Worm (Caenorhabditis elegans): Measurements from ENCODE around the gene plr-1.

The plr-1 gene

ce11 chrIII:11426906-11427305 lies 29.8 kb upstream of the plr-1 start, which contains the start of gene idpc-1:
Gene idpc-1 (plus strand): TSS chrIII:11427206.
- TF ChIP-seq lsy-27 (tag; optimal IDR thresholded peaks at IDR 0.05; ENCODE audit: borderline replicate concordance, insufficient read depth) (no peak), D2030.7 (GFP tag; IDR thresholded peaks at IDR 0.05) (no peak), nhr-80 (tag; optimal IDR thresholded peaks at IDR 0.05) (no peak), pha-4 (tag; optimal IDR thresholded peaks at IDR 0.05) (no peak), athp-1 (tag; optimal IDR thresholded peaks at IDR 0.05) (no peak), attf-3 (GFP tag; conservative IDR thresholded peaks at IDR 0.05) (no peak), hmg-20 (GFP tag; IDR thresholded peaks at IDR 0.05) (no peak), rec-8 (tag; optimal IDR thresholded peaks at IDR 0.05) (no peak), let-526 (GFP tag; IDR thresholded peaks at IDR 0.05) (no peak), nhr-120 (GFP tag; IDR thresholded peaks at IDR 0.05) (no peak), repo-1 (tag; optimal IDR thresholded peaks at IDR 0.05) (no peak), mcd-1 (GFP tag; IDR thresholded peaks at IDR 0.05) (no peak), pbrm-1 (GFP tag; IDR thresholded peaks at IDR 0.05) (no peak), Y95B8A.8 (GFP tag; IDR thresholded peaks at IDR 0.05) (no peak), ceh-79 (tag; optimal IDR thresholded peaks at IDR 0.05) (no peak), somi-1 (GFP tag; optimal IDR thresholded peaks at IDR 0.05) (no peak), xnd-1 (tag; optimal IDR thresholded peaks at IDR 0.05) (no peak), unc-62 (GFP tag; optimal IDR thresholded peaks at IDR 0.05) (no peak)

ce11 chrIII:11427548-11428152 lies 29.0 kb upstream of the plr-1 start:
- TF ChIP-seq hrde-1 (tag; optimal IDR thresholded peaks at IDR 0.05; ENCODE audit: borderline replicate concordance): no peak
- TF ChIP-seq B0336.3 (GFP tag; IDR thresholded peaks at IDR 0.05): 0 out of 2 replicates have a peak, but pooled peaks have one; percentile 10
- TF ChIP-seq ceh-91 (GFP tag; IDR thresholded peaks at IDR 0.05): peak; percentile 29; the same call in 1 of the 2 replicates
- 0 out of 2 replicates have a peak, but pooled peaks have one; percentile 7 for TF ChIP-seq hmg-1.2 (GFP tag; IDR thresholded peaks at IDR 0.05)
- peak; percentile 96 for TF ChIP-seq egrh-3 (GFP tag; IDR thresholded peaks at IDR 0.05)
- 0 out of 2 replicates have a peak, but pooled peaks have one; percentile 7 for TF ChIP-seq hsf-1 (GFP tag; IDR thresholded peaks at IDR 0.05)
- peak; percentile 39; the same call in 1 of the 2 replicates for TF ChIP-seq dox-1 (GFP tag; IDR thresholded peaks at IDR 0.05)
- peak; percentile 5; the same call in 1 of the 2 replicates for TF ChIP-seq mcd-1 (GFP tag; IDR thresholded peaks at IDR 0.05)
- TF ChIP-seq unc-62 (GFP tag; optimal IDR thresholded peaks at IDR 0.05): no peak
- peak; percentile 93 for TF ChIP-seq zfh-2 (GFP tag; conservative IDR thresholded peaks at IDR 0.05)
- peak; percentile 13 for TF ChIP-seq attf-5 (GFP tag; optimal IDR thresholded peaks at IDR 0.05)
- no peak for TF ChIP-seq ceh-27 (GFP tag; optimal IDR thresholded peaks at IDR 0.05)

DNA sequence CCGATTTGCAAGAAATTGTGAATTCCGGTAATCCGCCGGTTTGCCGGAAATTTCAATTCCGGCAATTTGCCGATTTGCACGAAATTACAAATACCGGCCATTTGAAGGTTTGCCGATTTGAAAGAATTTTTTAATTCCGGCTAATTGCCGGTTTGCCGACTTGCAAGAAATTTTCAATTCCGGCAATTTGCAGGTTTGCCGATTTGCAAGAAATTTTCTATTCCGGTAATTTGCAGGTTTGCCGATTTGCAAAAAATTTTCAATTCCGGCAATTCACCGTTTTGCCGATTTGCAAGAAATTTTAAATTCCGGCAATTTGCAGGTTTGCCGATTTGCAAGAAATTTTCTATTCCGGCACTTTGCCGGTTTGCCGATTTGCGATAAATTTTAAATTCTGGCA lies 21.8 kb upstream of the plr-1 start:
- TF ChIP-seq ztf-28 (GFP tag; IDR thresholded peaks at IDR 0.05) (0 out of 2 replicates have a peak, but pooled peaks have one; percentile 14), bed-1 (GFP tag; IDR thresholded peaks at IDR 0.05) (0 out of 2 replicates have a peak, but pooled peaks have one; percentile 6), pbrm-1 (GFP tag; IDR thresholded peaks at IDR 0.05) (0 out of 2 replicates have a peak, but pooled peaks have one; percentile 17), dox-1 (GFP tag; IDR thresholded peaks at IDR 0.05) (peak; percentile 54; the same call in 1 of the 2 replicates), attf-3 (GFP tag; conservative IDR thresholded peaks at IDR 0.05) (peak; percentile 28; the same call in 1 of the 2 replicates)

- TF ChIP-seq cebp-1 (GFP tag; IDR thresholded peaks at IDR 0.05) (no peak), cebp-1 (tag; optimal IDR thresholded peaks at IDR 0.05) (peak; percentile 9), chd-7 (tag; optimal IDR thresholded peaks at IDR 0.05) (no peak), Y53F4B.3 (GFP tag; IDR thresholded peaks at IDR 0.05) (no peak), mcd-1 (GFP tag; IDR thresholded peaks at IDR 0.05) (peak; percentile 51), egrh-3 (GFP tag; IDR thresholded peaks at IDR 0.05) (0 out of 2 replicates have a peak, but pooled peaks have one; percentile 12), akir-1 (GFP tag; optimal IDR thresholded peaks at IDR 0.05) (no peak), nhr-80 (tag; optimal IDR thresholded peaks at IDR 0.05) (peak; percentile 48), hsf-1 (GFP tag; IDR thresholded peaks at IDR 0.05) (no peak), attf-6 (GFP tag; IDR thresholded peaks at IDR 0.05) (no peak)
Observed at ce11 chrIII:11442556-11442955, 14.1 kb upstream of the plr-1 start, which contains the start of gene sbp-1. Gene sbp-1 (minus strand): TSS chrIII:11442566.

Data from whole organism, young adult.